Worm (Caenorhabditis elegans): ENCODE results near the gene srt-48.

ce11 chrIV:15025384-15025783 lies 43.3 kb downstream of the srt-48 start, which contains the start of gene fcd-2:
- TF ChIP-seq elt-1 (tag; optimal IDR thresholded peaks at IDR 0.05; ENCODE audit: borderline replicate concordance, insufficient read depth) = no peak
- no peak for TF ChIP-seq ztf-11 (tag; optimal IDR thresholded peaks at IDR 0.05)
- TF ChIP-seq pha-4 (tag; optimal IDR thresholded peaks at IDR 0.05) = peak; percentile 5
- peak; percentile 28 for TF ChIP-seq lsy-2 (tag; optimal IDR thresholded peaks at IDR 0.05)
- no peak for TF ChIP-seq unc-62 (GFP tag; optimal IDR thresholded peaks at IDR 0.05)
- no peak for TF ChIP-seq unc-120 (tag; optimal IDR thresholded peaks at IDR 0.05; ENCODE audit: poor library complexity, severe bottlenecking)
- TF ChIP-seq mep-1 (tag; optimal IDR thresholded peaks at IDR 0.05) = peak; percentile 60
- no peak for TF ChIP-seq snpc-4 (tag; optimal IDR thresholded peaks at IDR 0.05)
- no peak for TF ChIP-seq nhr-28 (tag; optimal IDR thresholded peaks at IDR 0.05)
- TF ChIP-seq lin-32 (GFP tag; optimal IDR thresholded peaks at IDR 0.05) = no peak

Data from whole organism, mixed stage, embryonic.